Worm (Caenorhabditis elegans) whole organism, young adult: ENCODE measurements around the gene Y58A7A.1.

ENCODE experiments used
- C06A6.2 ChIP-seq: fragments of 200-800 bp; sonication (Bioruptor generic); conservative IDR thresholded peaks from 2 replicates; pipeline ENCODE4 v1.3.6; 2022; ENCODE audit warnings: missing genetic modification characterization, missing compliant biosample characterization
- F33H1.4 ChIP-seq: fragments of 200-800 bp; sonication (Bioruptor generic); IDR thresholded peaks from 2 replicates; pipeline ENCODE4 v1.3.6; 2022; ENCODE audit warnings: missing genetic modification reagents, missing genetic modification characterization, missing compliant biosample characterization
- F37B4.10 ChIP-seq: fragments of 200-800 bp; sonication (Bioruptor generic); IDR thresholded peaks from 2 replicates; pipeline ENCODE4 v1.3.6; 2022; ENCODE audit warnings: missing genetic modification characterization, missing compliant biosample characterization
- K12H6.12 ChIP-seq: fragments of 200-800 bp; sonication (Bioruptor generic); optimal IDR thresholded peaks from 2 replicates; lab custom pipeline; 2018; ENCODE audit warnings: mild to moderate bottlenecking, missing genetic modification characterization, missing compliant biosample characterization
- T07F8.4 ChIP-seq: sonication (generic microtip); optimal IDR thresholded peaks from 2 replicates; lab custom pipeline; 2016; ENCODE audit warnings: mild to moderate bottlenecking, missing genetic modification characterization, moderate library complexity, missing compliant biosample characterization
- Y53F4B.3 ChIP-seq: fragments of 200-800 bp; sonication (Bioruptor generic); IDR thresholded peaks from 2 replicates; pipeline ENCODE4 v1.3.6; 2022; ENCODE audit warnings: missing genetic modification reagents, missing genetic modification characterization, missing compliant biosample characterization
- Y53G8AR.9 ChIP-seq: fragments of 200-800 bp; sonication (Bioruptor generic); conservative IDR thresholded peaks from 2 replicates; pipeline ENCODE4 v1.3.6; 2022; ENCODE audit warnings: missing genetic modification reagents, missing genetic modification characterization, missing compliant biosample characterization
- Y56A3A.18 ChIP-seq: fragments of 200-800 bp; sonication (Bioruptor generic); IDR thresholded peaks from 2 replicates; pipeline ENCODE4 v1.3.6; 2022; ENCODE audit warnings: missing genetic modification reagents, missing genetic modification characterization, missing compliant biosample characterization
- Y67H2A.10 ChIP-seq: fragments of 200-800 bp; sonication (Bioruptor generic); conservative IDR thresholded peaks from 2 replicates; pipeline ENCODE4 v1.3.6; 2022; ENCODE audit warnings: missing genetic modification reagents, missing genetic modification characterization, missing compliant biosample characterization
- ZK185.1 ChIP-seq: sonication (generic microtip); optimal IDR thresholded peaks from 2 replicates; lab custom pipeline; 2016; ENCODE audit warnings: mild to moderate bottlenecking, missing genetic modification characterization, missing compliant biosample characterization; ENCODE audit not compliant: poor library complexity, severe bottlenecking
- ama-1 ChIP-seq, 3 experiments: fragments of 150-350 bp in 1 of 3; sonication (generic microtip) in 2 of 3; optimal IDR thresholded peaks; 2 replicates each; lab custom pipeline; 2014 to 2018; ENCODE audit warnings: missing biosample characterization in 2 of 3, missing genetic modification characterization in 2 of 3, missing genetic modification reagents in 2 of 3
- atf-7 ChIP-seq: sonication (generic microtip); optimal IDR thresholded peaks from 2 replicates; lab custom pipeline; 2017; ENCODE audit warnings: mild to moderate bottlenecking, missing genetic modification characterization, missing compliant biosample characterization
- attf-6 ChIP-seq: fragments of 200-800 bp; sonication (Bioruptor generic); IDR thresholded peaks from 2 replicates; pipeline ENCODE4 v1.3.6; 2022; ENCODE audit warnings: missing genetic modification reagents, missing genetic modification characterization, missing compliant biosample characterization
- ceh-100 ChIP-seq: fragments of 200-800 bp; sonication (Bioruptor generic); IDR thresholded peaks from 2 replicates; pipeline ENCODE4 v1.3.6; 2022; ENCODE audit warnings: missing genetic modification reagents, missing genetic modification characterization, missing compliant biosample characterization
- ceh-27 ChIP-seq: fragments of 200-800 bp; sonication (Bioruptor generic); optimal IDR thresholded peaks from 2 replicates; lab custom pipeline; 2018; ENCODE audit warnings: mild to moderate bottlenecking, missing genetic modification characterization, moderate library complexity, missing compliant biosample characterization
- ceh-58 ChIP-seq: fragments of 200-800 bp; sonication (Bioruptor generic); IDR thresholded peaks from 2 replicates; pipeline ENCODE4 v1.3.6; 2022; ENCODE audit warnings: missing genetic modification characterization, missing compliant biosample characterization
- dox-1 ChIP-seq: fragments of 200-800 bp; sonication (Bioruptor generic); IDR thresholded peaks from 2 replicates; pipeline ENCODE4 v1.3.6; 2022; ENCODE audit warnings: missing genetic modification reagents, missing genetic modification characterization, missing compliant biosample characterization
- dpff-1 ChIP-seq: sonication (generic microtip); optimal IDR thresholded peaks from 2 replicates; lab custom pipeline; 2017; ENCODE audit warnings: mild to moderate bottlenecking, missing genetic modification characterization, missing compliant biosample characterization
- egl-44 ChIP-seq: fragments of 200-800 bp; sonication (Bioruptor generic); IDR thresholded peaks from 2 replicates; pipeline ENCODE4 v1.3.6; 2022; ENCODE audit warnings: missing genetic modification reagents, missing genetic modification characterization, missing compliant biosample characterization
- egrh-3 ChIP-seq: fragments of 200-800 bp; sonication (Bioruptor generic); IDR thresholded peaks from 2 replicates; pipeline ENCODE4 v1.3.6; 2022; ENCODE audit warnings: missing genetic modification reagents, missing genetic modification characterization, missing compliant biosample characterization
- ekl-4 ChIP-seq: fragments of 200-800 bp; sonication (Bioruptor generic); IDR thresholded peaks from 2 replicates; pipeline ENCODE4 v1.3.6; 2022; ENCODE audit warnings: missing genetic modification reagents, missing genetic modification characterization, missing compliant biosample characterization
- gei-17 ChIP-seq: fragments of 200-800 bp; sonication (Bioruptor generic); optimal IDR thresholded peaks from 2 replicates; lab custom pipeline; 2018; ENCODE audit warnings: mild to moderate bottlenecking, missing genetic modification characterization, missing compliant biosample characterization
- him-1 ChIP-seq: sonication (generic microtip); optimal IDR thresholded peaks from 2 replicates; lab custom pipeline; 2016; ENCODE audit warnings: missing genotype, missing genetic modification reagents, missing genetic modification characterization, missing compliant biosample characterization
- hlh-26 ChIP-seq: fragments of 200-800 bp; sonication (Bioruptor generic); conservative IDR thresholded peaks from 2 replicates; pipeline ENCODE4 v1.3.6; 2022; ENCODE audit warnings: missing genetic modification reagents, missing genetic modification characterization, missing compliant biosample characterization
- hmg-1.2 ChIP-seq: fragments of 200-800 bp; sonication (Bioruptor generic); IDR thresholded peaks from 2 replicates; pipeline ENCODE4 v1.3.6; 2022; ENCODE audit warnings: missing genetic modification reagents, missing genetic modification characterization, missing compliant biosample characterization
- hsf-1 ChIP-seq: fragments of 200-800 bp; sonication (Bioruptor generic); IDR thresholded peaks from 2 replicates; pipeline ENCODE4 v1.3.6; 2022; ENCODE audit warnings: missing genetic modification reagents, missing genetic modification characterization, missing compliant biosample characterization
- lin-35 ChIP-seq, 3 experiments: fragments of 150-350 bp in 2 of 3; sonication (generic microtip) in 1 of 3; optimal IDR thresholded peaks; 2 replicates each; lab custom pipeline; 2014 to 2018; ENCODE audit warnings: missing biosample characterization in 3 of 3, missing genetic modification characterization in 3 of 3, missing genetic modification reagents in 3 of 3
- lsy-27 ChIP-seq: sonication (generic microtip); optimal IDR thresholded peaks from 2 replicates; lab custom pipeline; 2017; ENCODE audit warnings: missing genetic modification characterization, mild to moderate bottlenecking, missing compliant biosample characterization, antibody characterized with exemption, missing genotype, borderline replicate concordance; ENCODE audit not compliant: insufficient read depth
- madf-3 ChIP-seq: fragments of 200-800 bp; sonication (Bioruptor generic); IDR thresholded peaks from 2 replicates; pipeline ENCODE4 v1.3.6; 2022; ENCODE audit warnings: missing genetic modification reagents, missing genetic modification characterization, missing compliant biosample characterization
- madf-6 ChIP-seq: fragments of 200-800 bp; sonication (Bioruptor generic); IDR thresholded peaks from 2 replicates; pipeline ENCODE4 v1.3.6; 2022; ENCODE audit warnings: missing genetic modification reagents, missing genetic modification characterization, missing compliant biosample characterization
- mel-28 ChIP-seq: sonication (generic microtip); optimal IDR thresholded peaks from 2 replicates; lab custom pipeline; 2016; ENCODE audit warnings: borderline replicate concordance, mild to moderate bottlenecking, missing genetic modification characterization, missing compliant biosample characterization
- mes-4 ChIP-seq: sonication (generic microtip); optimal IDR thresholded peaks from 2 replicates; lab custom pipeline; 2016; ENCODE audit warnings: missing genotype, missing genetic modification characterization, missing compliant biosample characterization
- mxl-1 ChIP-seq: sonication (generic microtip); optimal IDR thresholded peaks from 2 replicates; lab custom pipeline; 2016; ENCODE audit warnings: missing genetic modification characterization, missing compliant biosample characterization
- nfya-1 ChIP-seq: sonication (generic microtip); optimal IDR thresholded peaks from 2 replicates; lab custom pipeline; 2017; ENCODE audit warnings: antibody characterized with exemption, missing compliant biosample characterization, missing genetic modification characterization, borderline replicate concordance; ENCODE audit not compliant: insufficient read depth
- nhr-120 ChIP-seq: fragments of 200-800 bp; sonication (Bioruptor generic); IDR thresholded peaks from 2 replicates; pipeline ENCODE4 v1.3.6; 2022; ENCODE audit warnings: missing genetic modification characterization, missing compliant biosample characterization
- nhr-80 ChIP-seq: sonication (generic microtip); optimal IDR thresholded peaks from 2 replicates; lab custom pipeline; 2016; ENCODE audit warnings: missing genetic modification characterization, missing compliant biosample characterization
- pbrm-1 ChIP-seq: fragments of 200-800 bp; sonication (Bioruptor generic); IDR thresholded peaks from 2 replicates; pipeline ENCODE4 v1.3.6; 2022; ENCODE audit warnings: missing genetic modification reagents, missing genetic modification characterization, missing compliant biosample characterization
- rcor-1 ChIP-seq: fragments of 200-800 bp; sonication (Bioruptor generic); IDR thresholded peaks from 2 replicates; pipeline ENCODE4 v1.3.6; 2022; ENCODE audit warnings: missing genetic modification reagents, missing genetic modification characterization, missing compliant biosample characterization
- sea-2 ChIP-seq: fragments of 200-800 bp; sonication (Bioruptor generic); IDR thresholded peaks from 2 replicates; pipeline ENCODE4 v1.3.6; 2022; ENCODE audit warnings: missing genetic modification characterization, missing compliant biosample characterization
- snpc-3.4 ChIP-seq: sonication (generic microtip); optimal IDR thresholded peaks from 2 replicates; lab custom pipeline; 2017; ENCODE audit warnings: missing genetic modification characterization, mild to moderate bottlenecking, missing compliant biosample characterization, antibody characterized with exemption, moderate library complexity, missing genotype, missing genetic modification reagents
- sptf-2 ChIP-seq: fragments of 200-800 bp; sonication (Bioruptor generic); optimal IDR thresholded peaks from 2 replicates; lab custom pipeline; 2018; ENCODE audit warnings: mild to moderate bottlenecking, missing genetic modification characterization, missing compliant biosample characterization
- tbp1 ChIP-seq: fragments of 200-800 bp; sonication (Bioruptor generic); optimal IDR thresholded peaks from 2 replicates; lab custom pipeline; 2018; ENCODE audit warnings: mild to moderate bottlenecking, missing genetic modification characterization, missing compliant biosample characterization
- unc-130 ChIP-seq: sonication (generic microtip); optimal IDR thresholded peaks from 2 replicates; lab custom pipeline; 2016; ENCODE audit warnings: missing genetic modification reagents, missing genetic modification characterization, missing compliant biosample characterization
- ztf-18 ChIP-seq: sonication (generic microtip); optimal IDR thresholded peaks from 2 replicates; lab custom pipeline; 2016; ENCODE audit warnings: missing genotype, mild to moderate bottlenecking, missing genetic modification characterization, missing compliant biosample characterization
- ztf-22 ChIP-seq: fragments of 200-800 bp; sonication (Bioruptor generic); optimal IDR thresholded peaks from 2 replicates; lab custom pipeline; 2018; ENCODE audit warnings: mild to moderate bottlenecking, missing genetic modification characterization, moderate library complexity, missing compliant biosample characterization
- ztf-28 ChIP-seq: fragments of 200-800 bp; sonication (Bioruptor generic); IDR thresholded peaks from 2 replicates; pipeline ENCODE4 v1.3.6; 2022; ENCODE audit warnings: missing genetic modification reagents, missing genetic modification characterization, missing compliant biosample characterization

Y58A7A.1 gene

ce11 chrV:5049333-5049942 lies 19.9 kb downstream of the Y58A7A.1 start, which contains the start of the genes pqn-51 and K11D12.14 (continued):
- TF ChIP-seq gei-17 (GFP tag; lab: Kevin White, UChicago) (peak; percentile 72), ZK185.1 (peak; percentile 81), mel-28 (no peak), him-1 (tag; lab: Kevin White, UChicago) (no peak), hlh-26 (no peak), madf-3 (GFP tag; lab: Robert Waterston, UW) (0 out of 2 replicates have a peak, but pooled peaks have one; percentile 64), Y53F4B.3 (no peak), madf-6 (GFP tag; lab: Robert Waterston, UW) (peak; percentile 86), dpff-1 (tag; lab: Kevin White, UChicago) (no peak), tbp1 (GFP tag; lab: Kevin White, UChicago) (peak; percentile 68), C06A6.2 (GFP tag; lab: Robert Waterston, UW) (peak; percentile 92), ama-1 (optimal IDR thresholded peaks at IDR 0.05; lab: Kevin White, UChicago) (peak; percentile 93), ama-1 (GFP tag; optimal IDR thresholded peaks at IDR 0.05; lab: Kevin White, UChicago) (no peak), F37B4.10 (GFP tag; lab: Robert Waterston, UW) (0 out of 2 replicates have a peak, but pooled peaks have one; percentile 6), unc-130 (GFP tag; lab: Kevin White, UChicago) (no peak), nfya-1 (tag; lab: Kevin White, UChicago) (no peak), ceh-58 (no peak), ceh-27 (GFP tag; lab: Kevin White, UChicago) (peak; percentile 71), lin-35 (GFP tag; optimal IDR thresholded peaks at IDR 0.05; lab: Kevin White, UChicago) (peak in 2 of 3 experiments; percentile 34 to 90), dox-1 (GFP tag; lab: Robert Waterston, UW) (peak; percentile 97), ztf-22 (GFP tag; lab: Kevin White, UChicago) (no peak), Y67H2A.10 (GFP tag; lab: Robert Waterston, UW) (0 out of 2 replicates have a peak, but pooled peaks have one; percentile 7), Y56A3A.18 (peak; percentile 89; the same call in 1 of the 2 replicates), ztf-18 (tag; lab: Kevin White, UChicago) (peak; percentile 93), K12H6.12 (tag; lab: Kevin White, UChicago) (peak; percentile 89), sptf-2 (GFP tag; lab: Kevin White, UChicago) (no peak), attf-6 (GFP tag; lab: Robert Waterston, UW) (peak; percentile 74), Y53G8AR.9 (GFP tag; lab: Robert Waterston, UW) (peak; percentile 88), rcor-1 (GFP tag; lab: Robert Waterston, UW) (peak; percentile 93), nhr-80 (peak; percentile 79), nhr-120 (GFP tag; lab: Robert Waterston, UW) (no peak), T07F8.4 (tag; lab: Kevin White, UChicago) (no peak), atf-7 (tag; lab: Kevin White, UChicago) (peak; percentile 99), mxl-1 (no peak), egrh-3 (peak; percentile 72), lsy-27 (tag; lab: Kevin White, UChicago) (no peak), mes-4 (tag; lab: Kevin White, UChicago) (no peak), snpc-3.4 (tag; lab: Kevin White, UChicago) (no peak)

- TF ChIP-seq F33H1.4 (GFP tag; lab: Robert Waterston, UW) (peak; percentile 70), madf-6 (GFP tag; lab: Robert Waterston, UW) (peak; percentile 75), ceh-58 (0 out of 2 replicates have a peak, but pooled peaks have one; percentile 27), egl-44 (GFP tag; lab: Robert Waterston, UW) (peak; percentile 51; the same call in 1 of the 2 replicates), pbrm-1 (GFP tag; lab: Robert Waterston, UW) (peak; percentile 95), rcor-1 (GFP tag; lab: Robert Waterston, UW) (peak; percentile 86), hmg-1.2 (peak; percentile 96), dox-1 (GFP tag; lab: Robert Waterston, UW) (peak; percentile 95), sea-2 (peak; percentile 82; the same call in 1 of the 2 replicates), ztf-28 (GFP tag; lab: Robert Waterston, UW) (peak; percentile 83), ekl-4 (GFP tag; lab: Robert Waterston, UW) (peak; percentile 86), attf-6 (GFP tag; lab: Robert Waterston, UW) (peak; percentile 15; the same call in 1 of the 2 replicates), ceh-100 (peak; percentile 93), Y67H2A.10 (GFP tag; lab: Robert Waterston, UW) (0 out of 2 replicates have a peak, but pooled peaks have one; percentile 38), hsf-1 (peak; percentile 25; the same call in 1 of the 2 replicates)
Measured at ce11 chrV:5047230-5047629, 22.1 kb downstream of the Y58A7A.1 start.
